Worm (Caenorhabditis elegans) whole organism, L3 larva: ENCODE data around the gene inx-18.

Experiments used
- ama-1 ChIP-seq: fragments of 150-350 bp; optimal IDR thresholded peaks from 2 replicates; lab custom pipeline; 2018
- daf-12 ChIP-seq: fragments of 150-350 bp; optimal IDR thresholded peaks from 2 replicates; lab custom pipeline; 2014; ENCODE audit warnings: missing biosample characterization, missing genetic modification reagents, missing genetic modification characterization
- elt-2 ChIP-seq: sonication (generic microtip); optimal IDR thresholded peaks from 2 replicates; lab custom pipeline; 2016; ENCODE audit warnings: missing genetic modification reagents, mild to moderate bottlenecking, missing genetic modification characterization, missing compliant biosample characterization
- eor-1 ChIP-seq, 2 experiments: fragments of 150-350 bp; optimal IDR thresholded peaks; 2 replicates each; lab custom pipeline; 2014 to 2018; ENCODE audit warnings: missing biosample characterization in 2 of 2, missing genetic modification characterization in 2 of 2
- fkh-10 ChIP-seq: sonication (generic microtip); optimal IDR thresholded peaks from 2 replicates; lab custom pipeline; 2017; ENCODE audit warnings: missing biosample characterization, missing genetic modification reagents, missing genetic modification characterization
- hmg-11 ChIP-seq: sonication (generic microtip); optimal IDR thresholded peaks from 2 replicates; lab custom pipeline; 2016; ENCODE audit warnings: missing genetic modification characterization, missing compliant biosample characterization
- jun-1 ChIP-seq: fragments of 150-350 bp; optimal IDR thresholded peaks from 2 replicates; lab custom pipeline; 2014; ENCODE audit warnings: missing biosample characterization, missing genetic modification reagents, missing genetic modification characterization
- lin-15B ChIP-seq: fragments of 150-350 bp; optimal IDR thresholded peaks from 2 replicates; lab custom pipeline; 2014; ENCODE audit warnings: missing biosample characterization, missing genetic modification characterization
- nfya-1 ChIP-seq: sonication (generic microtip); optimal IDR thresholded peaks from 2 replicates; lab custom pipeline; 2017; ENCODE audit warnings: missing genetic modification characterization, mild to moderate bottlenecking, missing compliant biosample characterization, antibody characterized with exemption, moderate library complexity; ENCODE audit not compliant: insufficient read depth
- pha-4 ChIP-seq: fragments of 150-350 bp; optimal IDR thresholded peaks from 2 replicates; lab custom pipeline; 2014; ENCODE audit warnings: missing biosample characterization, missing genetic modification reagents, missing genetic modification characterization
- skn-1 ChIP-seq: fragments of 150-350 bp; optimal IDR thresholded peaks from 2 replicates; lab custom pipeline; 2014; ENCODE audit warnings: missing biosample characterization, missing genetic modification characterization
- zag-1 ChIP-seq: fragments of 150-350 bp; optimal IDR thresholded peaks from 2 replicates; lab custom pipeline; 2014; ENCODE audit warnings: missing biosample characterization, missing genetic modification characterization

The inx-18 gene

ce11 chrIV:658497-659177 is 52.5 kb downstream of the inx-18 start:
- TF ChIP-seq elt-2 (peak; percentile 6), skn-1 (tag; lab: Kevin White, UChicago) (no peak), pha-4 (tag; lab: Kevin White, UChicago) (peak; percentile 28), fkh-10 (GFP tag; lab: Kevin White, UChicago) (no peak), daf-12 (tag; lab: Kevin White, UChicago) (no peak)

ce11 chrIV:659585-659984 is 53.4 kb downstream of the inx-18 start:
- TF ChIP-seq nfya-1 (tag; lab: Kevin White, UChicago) (peak; percentile 5), hmg-11 (tag; lab: Kevin White, UChicago) (peak; percentile 64), lin-15B (tag; lab: Kevin White, UChicago) (no peak), jun-1 (tag; lab: Kevin White, UChicago) (no peak), zag-1 (no peak), eor-1 (tag; optimal IDR thresholded peaks at IDR 0.05; lab: Kevin White, UChicago) (no peak)

- TF ChIP-seq skn-1 (tag; lab: Kevin White, UChicago): no peak
- no peak for TF ChIP-seq ama-1
Measured at ce11 chrIV:661623-662022, 55.5 kb downstream of the inx-18 start.
